Worm (Caenorhabditis elegans) whole organism, midembryonic: ENCODE measurements around the gene K02C4.2.

ENCODE experiments used
- T22C8.4 ChIP-seq: fragments of 200-800 bp; sonication (Bioruptor generic); IDR thresholded peaks from 2 replicates; pipeline ENCODE4 v1.3.6; 2022; ENCODE audit warnings: missing genetic modification characterization, missing compliant biosample characterization
- flt-1 ChIP-seq: fragments of 200-800 bp; sonication (Bioruptor generic); IDR thresholded peaks from 2 replicates; pipeline ENCODE4 v1.3.6; 2022; ENCODE audit warnings: missing genetic modification characterization, missing compliant biosample characterization
- klf-2 ChIP-seq: fragments of 200-800 bp; sonication (Bioruptor generic); conservative IDR thresholded peaks from 2 replicates; pipeline ENCODE4 v1.3.6; 2022; ENCODE audit warnings: missing genetic modification reagents, missing genetic modification characterization, missing compliant biosample characterization
- med-1 ChIP-seq: sonication (generic microtip); optimal IDR thresholded peaks from 2 replicates; lab custom pipeline; 2017; ENCODE audit warnings: missing genetic modification characterization, mild to moderate bottlenecking, missing compliant biosample characterization, antibody characterized with exemption, missing genetic modification reagents; ENCODE audit not compliant: insufficient read depth
- tab-1 ChIP-seq: fragments of 200-800 bp; sonication (Bioruptor generic); IDR thresholded peaks from 2 replicates; pipeline ENCODE4 v1.3.6; 2022; ENCODE audit warnings: missing genetic modification characterization, missing compliant biosample characterization
- ztf-29 ChIP-seq: fragments of 200-800 bp; sonication (Bioruptor generic); IDR thresholded peaks from 2 replicates; pipeline ENCODE4 v1.3.6; 2022; ENCODE audit warnings: missing genetic modification reagents, missing genetic modification characterization, missing compliant biosample characterization

- TF ChIP-seq med-1 = no peak
- no peak for TF ChIP-seq ztf-29
- TF ChIP-seq tab-1 (GFP tag; lab: Robert Waterston, UW) = no peak
- no peak for TF ChIP-seq T22C8.4 (GFP tag; lab: Robert Waterston, UW)
- TF ChIP-seq flt-1 (GFP tag; lab: Robert Waterston, UW) = no peak
- TF ChIP-seq klf-2 (GFP tag; lab: Robert Waterston, UW) = no peak
Measured at ce11 chrII:8102041-8102440, 26.5 kb downstream of the K02C4.2 start, which contains the start of gene sre-2.
